Worm (Caenorhabditis elegans) whole organism, young adult: ENCODE data around the gene Y57G11C.33.

Experiments used
- F37B4.10 ChIP-seq: fragments of 200-800 bp; sonication (Bioruptor generic); IDR thresholded peaks from 2 replicates; pipeline ENCODE4 v1.3.6; 2022; ENCODE audit warnings: missing genetic modification characterization, missing compliant biosample characterization
- Y53G8AR.9 ChIP-seq: fragments of 200-800 bp; sonication (Bioruptor generic); conservative IDR thresholded peaks from 2 replicates; pipeline ENCODE4 v1.3.6; 2022; ENCODE audit warnings: missing genetic modification reagents, missing genetic modification characterization, missing compliant biosample characterization
- ceh-91 ChIP-seq: fragments of 200-800 bp; sonication (Bioruptor generic); IDR thresholded peaks from 2 replicates; pipeline ENCODE4 v1.3.6; 2022; ENCODE audit warnings: missing genetic modification reagents, missing genetic modification characterization, missing compliant biosample characterization
- lin-35 ChIP-seq, 3 experiments: fragments of 150-350 bp in 2 of 3; sonication (generic microtip) in 1 of 3; optimal IDR thresholded peaks; 2 replicates each; lab custom pipeline; 2014 to 2018; ENCODE audit warnings: missing biosample characterization in 3 of 3, missing genetic modification characterization in 3 of 3, missing genetic modification reagents in 3 of 3
- lin-54 ChIP-seq: fragments of 200-800 bp; sonication (Bioruptor generic); optimal IDR thresholded peaks from 2 replicates; lab custom pipeline; 2018; ENCODE audit warnings: mild to moderate bottlenecking, missing genetic modification characterization, missing compliant biosample characterization
- unc-62 ChIP-seq: fragments of 150-350 bp; optimal IDR thresholded peaks from 2 replicates; lab custom pipeline; 2014; ENCODE audit warnings: missing biosample characterization, missing genetic modification reagents, missing genetic modification characterization

ce11 chrIV:14621117-14621516 is 35.8 kb upstream of the Y57G11C.33 start:
- TF ChIP-seq F37B4.10 (no peak), unc-62 (GFP tag; lab: Kevin White, UChicago) (no peak), Y53G8AR.9 (GFP tag; lab: Robert Waterston, UW) (no peak), lin-54 (GFP tag; lab: Kevin White, UChicago) (no peak), lin-35 (GFP tag; optimal IDR thresholded peaks at IDR 0.05; lab: Kevin White, UChicago) (no peak), ceh-91 (GFP tag; lab: Robert Waterston, UW) (no peak)
